Worm (Caenorhabditis elegans): ENCODE results near the gene ZK643.2.
"Not testable (repeated sequence)": the region's sequence is repeated elsewhere in the genome, so short reads cannot be mapped to it uniquely, and the experiment has no call there.

The ZK643.2 gene

DNA sequence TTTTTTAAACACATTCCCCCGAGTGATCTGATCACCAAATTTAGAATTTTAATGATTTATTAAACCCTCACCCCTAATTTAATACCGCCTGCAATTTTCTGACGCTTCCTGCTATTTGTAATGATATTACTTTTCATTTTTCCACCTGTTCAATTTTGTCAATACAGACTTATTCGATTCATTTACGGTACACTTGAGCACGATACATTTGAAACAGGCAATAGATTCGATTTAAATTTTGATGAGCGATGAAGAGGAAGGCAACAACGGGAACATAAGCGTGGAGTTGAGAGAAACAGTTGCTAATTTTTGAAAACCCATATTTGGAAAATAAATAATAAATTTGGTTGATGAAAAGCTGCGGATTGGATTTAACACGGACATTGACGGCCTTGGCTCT lies 48.3 kb downstream of the ZK643.2 start:
- TF ChIP-seq ceh-28 (tag; optimal IDR thresholded peaks at IDR 0.05) (no peak), R02D3.7 (tag; optimal IDR thresholded peaks at IDR 0.05) (no peak), fos-1 (tag; optimal IDR thresholded peaks at IDR 0.05) (no peak), sea-2 (GFP tag; optimal IDR thresholded peaks at IDR 0.05) (no peak), elt-3 (tag; optimal IDR thresholded peaks at IDR 0.05) (no peak), egl-27 (tag; optimal IDR thresholded peaks at IDR 0.05) (no peak), egl-5 (tag; optimal IDR thresholded peaks at IDR 0.05) (no peak), tbx-2 (tag; optimal IDR thresholded peaks at IDR 0.05) (no peak), elt-2 (tag; optimal IDR thresholded peaks at IDR 0.05) (no peak), daf-12 (tag; optimal IDR thresholded peaks at IDR 0.05) (no peak), nhr-11 (tag; optimal IDR thresholded peaks at IDR 0.05) (no peak)

ce11 chrIII:9005905-9006372 lies 49.6 kb downstream of the ZK643.2 start, which contains the start of gene rab-6.1:
TSS of gene rab-6.1 (minus strand) at chrIII:9005955.
- not testable (repeated sequence) for TF ChIP-seq ama-1 (optimal IDR thresholded peaks at IDR 0.05); sea-2 (GFP tag; optimal IDR thresholded peaks at IDR 0.05); nhr-23 (tag; optimal IDR thresholded peaks at IDR 0.05)

DNA sequence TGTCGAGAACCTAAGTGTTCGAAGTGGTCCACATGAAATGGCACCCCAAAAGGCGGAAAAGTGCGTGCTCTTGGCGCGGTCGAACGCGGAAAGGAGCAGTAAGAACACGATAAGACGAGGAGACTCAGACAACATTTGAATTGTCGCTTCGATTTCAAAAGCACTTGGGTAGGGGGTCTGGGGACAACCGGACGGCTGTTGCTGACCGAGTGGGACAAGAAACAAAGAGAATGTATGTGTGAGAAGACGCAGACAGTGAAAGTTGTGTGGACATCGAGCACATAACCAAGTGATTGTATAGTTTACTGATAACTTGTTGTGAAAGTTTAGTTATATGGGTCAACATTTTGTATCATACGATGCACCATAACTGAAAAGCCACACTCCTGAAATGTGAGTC lies 50.8 kb downstream of the ZK643.2 start:
- peak; percentile 53 for TF ChIP-seq pqm-1 (tag; optimal IDR thresholded peaks at IDR 0.05)
- TF ChIP-seq eor-1 (tag; optimal IDR thresholded peaks at IDR 0.05): no peak
- no peak for TF ChIP-seq ceh-82 (tag; optimal IDR thresholded peaks at IDR 0.05)
- no peak for TF ChIP-seq nhr-25 (tag; optimal IDR thresholded peaks at IDR 0.05)
- TF ChIP-seq fkh-10 (GFP tag; optimal IDR thresholded peaks at IDR 0.05): no peak
- no peak for TF ChIP-seq daf-12 (tag; optimal IDR thresholded peaks at IDR 0.05)
- no peak for TF ChIP-seq unc-39 (tag; optimal IDR thresholded peaks at IDR 0.05)
- TF ChIP-seq nhr-28 (tag; optimal IDR thresholded peaks at IDR 0.05): no peak
- no peak for TF ChIP-seq unc-62 (GFP tag; optimal IDR thresholded peaks at IDR 0.05)
- peak; percentile 27 for TF ChIP-seq egl-5 (tag; optimal IDR thresholded peaks at IDR 0.05)
- TF ChIP-seq ceh-16 (tag; optimal IDR thresholded peaks at IDR 0.05): no peak
- TF ChIP-seq nhr-11 (tag; optimal IDR thresholded peaks at IDR 0.05): no peak
- TF ChIP-seq pha-4 (tag; optimal IDR thresholded peaks at IDR 0.05): peak; percentile 70
- TF ChIP-seq nhr-12 (tag; optimal IDR thresholded peaks at IDR 0.05): no peak
- no peak for TF ChIP-seq nhr-43 (tag; optimal IDR thresholded peaks at IDR 0.05; ENCODE audit: poor library complexity, severe bottlenecking)
- TF ChIP-seq hmg-11 (tag; optimal IDR thresholded peaks at IDR 0.05): no peak
- peak; percentile 39 for TF ChIP-seq lin-39 (tag; optimal IDR thresholded peaks at IDR 0.05)
- no peak for TF ChIP-seq fkh-2 (tag; optimal IDR thresholded peaks at IDR 0.05)
- TF ChIP-seq nfya-1 (tag; optimal IDR thresholded peaks at IDR 0.05; ENCODE audit: insufficient read depth): peak; percentile 12
- no peak for TF ChIP-seq mdl-1 (tag; optimal IDR thresholded peaks at IDR 0.05)
- no peak for TF ChIP-seq ceh-28 (tag; optimal IDR thresholded peaks at IDR 0.05)
- no peak for TF ChIP-seq elt-1 (tag; optimal IDR thresholded peaks at IDR 0.05)
- TF ChIP-seq lin-15B (tag; optimal IDR thresholded peaks at IDR 0.05): no peak
- no peak for TF ChIP-seq nhr-23 (tag; optimal IDR thresholded peaks at IDR 0.05)
- no peak for TF ChIP-seq snpc-4 (tag; optimal IDR thresholded peaks at IDR 0.05)
- TF ChIP-seq egl-27 (tag; optimal IDR thresholded peaks at IDR 0.05): no peak
- no peak for TF ChIP-seq nhr-237 (tag; optimal IDR thresholded peaks at IDR 0.05)
- no peak for TF ChIP-seq ztf-4 (tag; optimal IDR thresholded peaks at IDR 0.05)
- TF ChIP-seq mml-1 (tag; optimal IDR thresholded peaks at IDR 0.05): no peak
- peak; percentile 61 for TF ChIP-seq elt-2 (tag; optimal IDR thresholded peaks at IDR 0.05)
